Worm (Caenorhabditis elegans) whole organism, L3 larva: Measurements from ENCODE around the gene W04G3.11.

Source experiments
- elt-1 ChIP-seq: fragments of 150-350 bp; optimal IDR thresholded peaks from 2 replicates; lab custom pipeline; 2014; ENCODE audit warnings: missing biosample characterization, missing genetic modification characterization
- eor-1 ChIP-seq, 2 experiments: fragments of 150-350 bp; optimal IDR thresholded peaks; 2 replicates each; lab custom pipeline; 2014 to 2018; ENCODE audit warnings: missing biosample characterization in 2 of 2, missing genetic modification characterization in 2 of 2

- TF ChIP-seq eor-1 (tag; optimal IDR thresholded peaks at IDR 0.05; lab: Kevin White, UChicago) (no peak), elt-1 (no peak)
Measured at ce11 chrX:11097343-11097742, 8.3 kb downstream of the W04G3.11 start.
